Worm (Caenorhabditis elegans) whole organism, young adult: ENCODE measurements around the gene sqst-2.

Source experiments
- B0019.2 ChIP-seq: fragments of 200-800 bp; sonication (Bioruptor generic); conservative IDR thresholded peaks from 2 replicates; pipeline ENCODE4 v1.3.6; 2022; ENCODE audit warnings: missing genetic modification reagents, missing genetic modification characterization, missing compliant biosample characterization
- B0035.1 ChIP-seq: sonication (generic microtip); optimal IDR thresholded peaks from 2 replicates; lab custom pipeline; 2016; ENCODE audit warnings: missing genetic modification characterization, mild to moderate bottlenecking, missing compliant biosample characterization, missing genotype, missing genetic modification reagents
- ama-1 ChIP-seq, 3 experiments: fragments of 150-350 bp in 1 of 3; sonication (generic microtip) in 2 of 3; optimal IDR thresholded peaks; 2 replicates each; lab custom pipeline; 2014 to 2018; ENCODE audit warnings: missing biosample characterization in 2 of 3, missing genetic modification characterization in 2 of 3, missing genetic modification reagents in 2 of 3
- ceh-91 ChIP-seq: fragments of 200-800 bp; sonication (Bioruptor generic); IDR thresholded peaks from 2 replicates; pipeline ENCODE4 v1.3.6; 2022; ENCODE audit warnings: missing genetic modification reagents, missing genetic modification characterization, missing compliant biosample characterization
- dox-1 ChIP-seq: fragments of 200-800 bp; sonication (Bioruptor generic); IDR thresholded peaks from 2 replicates; pipeline ENCODE4 v1.3.6; 2022; ENCODE audit warnings: missing genetic modification reagents, missing genetic modification characterization, missing compliant biosample characterization
- ets-4 ChIP-seq: fragments of 200-800 bp; sonication (Bioruptor generic); optimal IDR thresholded peaks from 2 replicates; lab custom pipeline; 2018; ENCODE audit warnings: mild to moderate bottlenecking, missing genetic modification characterization, missing compliant biosample characterization
- hlh-26 ChIP-seq: fragments of 200-800 bp; sonication (Bioruptor generic); conservative IDR thresholded peaks from 2 replicates; pipeline ENCODE4 v1.3.6; 2022; ENCODE audit warnings: missing genetic modification reagents, missing genetic modification characterization, missing compliant biosample characterization
- tlf-1 ChIP-seq: fragments of 200-800 bp; sonication (Bioruptor generic); optimal IDR thresholded peaks from 2 replicates; lab custom pipeline; 2018; ENCODE audit warnings: mild to moderate bottlenecking, missing genetic modification characterization, missing compliant biosample characterization
- ztf-3 ChIP-seq: fragments of 200-800 bp; sonication (Bioruptor generic); optimal IDR thresholded peaks from 2 replicates; lab custom pipeline; 2018; ENCODE audit warnings: mild to moderate bottlenecking, missing genetic modification characterization, missing compliant biosample characterization

ce11 chrIV:7339095-7339494 lies 10.3 kb upstream of the sqst-2 start:
- no peak for TF ChIP-seq B0019.2 (GFP tag; lab: Robert Waterston, UW)
- TF ChIP-seq ets-4, result no peak
- no peak for TF ChIP-seq ama-1 (optimal IDR thresholded peaks at IDR 0.05; lab: Kevin White, UChicago)
- no peak for TF ChIP-seq ama-1 (GFP tag; optimal IDR thresholded peaks at IDR 0.05; lab: Kevin White, UChicago)
- TF ChIP-seq ceh-91 (GFP tag; lab: Robert Waterston, UW), result no peak
- no peak for TF ChIP-seq B0035.1 (tag; lab: Kevin White, UChicago)
- no peak for TF ChIP-seq tlf-1 (GFP tag; lab: Kevin White, UChicago)
- no peak for TF ChIP-seq hlh-26 (GFP tag; lab: Robert Waterston, UW)
- no peak for TF ChIP-seq ztf-3 (GFP tag; lab: Kevin White, UChicago)
- no peak for TF ChIP-seq dox-1 (GFP tag; lab: Robert Waterston, UW)
